Fruit fly (Drosophila melanogaster): ENCODE data around the gene CG5149.

DNA sequence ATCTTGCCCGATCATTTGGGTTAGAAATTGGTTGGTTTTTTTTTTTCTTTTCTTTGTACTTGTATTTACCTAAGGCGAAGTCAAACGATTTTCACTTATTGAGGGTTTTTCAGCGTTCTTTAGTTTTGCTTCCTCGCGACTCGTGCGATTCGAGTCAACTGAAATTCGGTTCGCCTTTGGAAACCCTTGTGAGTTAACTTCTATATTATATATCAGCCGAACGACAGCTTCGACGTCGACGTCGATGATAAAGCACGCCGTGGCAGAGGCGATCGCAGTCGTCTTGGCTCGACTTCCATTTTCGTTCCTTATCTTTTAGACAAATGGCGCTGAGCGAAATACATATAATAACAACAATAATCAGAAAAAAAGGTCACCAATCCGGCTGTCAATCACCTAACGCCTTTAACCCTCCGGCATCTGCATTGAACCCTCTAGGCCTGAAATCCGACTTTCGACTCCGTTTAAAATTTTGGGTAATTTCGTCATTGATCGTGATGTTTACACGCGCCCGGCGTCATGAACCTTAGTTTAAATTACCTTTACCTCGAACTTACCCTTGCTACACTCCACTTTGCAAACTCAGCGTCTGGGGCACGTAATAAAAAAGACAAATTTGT, 45.4 kb upstream of the CG5149 start, which contains the start of gene CG5958:
- TF ChIP-seq CTCF (optimal IDR thresholded peaks at IDR 0.05) = no peak
- no peak for TF ChIP-seq CG8478 (optimal IDR thresholded peaks at IDR 0.05)

Data from S2 (cell line).